Worm (Caenorhabditis elegans): Measurements from ENCODE around the gene chc-1.

chc-1 gene

ce11 chrIII:10238448-10239154, 35.0 kb downstream of the chc-1 start, which contains the start of gene Y70G10A.3:
TSS of gene Y70G10A.3 (plus strand) at chrIII:10239104.
- TF ChIP-seq blmp-1 (tag; optimal IDR thresholded peaks at IDR 0.05; ENCODE audit: insufficient read depth), result peak; percentile 29
- no peak for TF ChIP-seq ceh-16 (tag; optimal IDR thresholded peaks at IDR 0.05)
- TF ChIP-seq egl-27 (tag; optimal IDR thresholded peaks at IDR 0.05), result no peak
- TF ChIP-seq lin-39 (tag; optimal IDR thresholded peaks at IDR 0.05), result no peak

ce11 chrIII:10240073-10240472, 36.5 kb downstream of the chc-1 start:
- TF ChIP-seq nhr-21 (tag; optimal IDR thresholded peaks at IDR 0.05), result no peak
- no peak for TF ChIP-seq dmd-4 (tag; optimal IDR thresholded peaks at IDR 0.05)
- TF ChIP-seq sem-4 (tag; optimal IDR thresholded peaks at IDR 0.05), result no peak
- TF ChIP-seq lin-39 (tag; optimal IDR thresholded peaks at IDR 0.05), result no peak
- TF ChIP-seq nhr-12 (tag; optimal IDR thresholded peaks at IDR 0.05), result no peak
- no peak for TF ChIP-seq mbf-1 (tag; optimal IDR thresholded peaks at IDR 0.05)
- no peak for TF ChIP-seq F13H6.1 (tag; optimal IDR thresholded peaks at IDR 0.05)
- no peak for TF ChIP-seq ceh-16 (tag; optimal IDR thresholded peaks at IDR 0.05)
- TF ChIP-seq alr-1 (tag; optimal IDR thresholded peaks at IDR 0.05), result no peak
- no peak for TF ChIP-seq egl-27 (tag; optimal IDR thresholded peaks at IDR 0.05)
- no peak for TF ChIP-seq nhr-237 (tag; optimal IDR thresholded peaks at IDR 0.05)
- no peak for TF ChIP-seq sma-3 (GFP tag; optimal IDR thresholded peaks at IDR 0.05)
- no peak for TF ChIP-seq unc-62 (GFP tag; optimal IDR thresholded peaks at IDR 0.05)
- no peak for TF ChIP-seq nhr-6 (tag; optimal IDR thresholded peaks at IDR 0.05)
- TF ChIP-seq aly-2 (tag; optimal IDR thresholded peaks at IDR 0.05), result no peak
- no peak for TF ChIP-seq nhr-129 (tag; optimal IDR thresholded peaks at IDR 0.05)
- no peak for TF ChIP-seq lsy-2 (tag; optimal IDR thresholded peaks at IDR 0.05)
- TF ChIP-seq nhr-25 (tag; optimal IDR thresholded peaks at IDR 0.05), result no peak
- TF ChIP-seq crh-2 (tag; optimal IDR thresholded peaks at IDR 0.05), result no peak

ce11 chrIII:10241332-10241829, 37.8 kb downstream of the chc-1 start:
- no peak for TF ChIP-seq snpc-4 (tag; optimal IDR thresholded peaks at IDR 0.05)
- TF ChIP-seq nhr-129 (tag; optimal IDR thresholded peaks at IDR 0.05), result peak; percentile 13
- TF ChIP-seq R02D3.7 (tag; optimal IDR thresholded peaks at IDR 0.05), result no peak
- no peak for TF ChIP-seq unc-62 (GFP tag; optimal IDR thresholded peaks at IDR 0.05)
- no peak for TF ChIP-seq nhr-77 (tag; optimal IDR thresholded peaks at IDR 0.05)

- TF ChIP-seq ama-1 (optimal IDR thresholded peaks at IDR 0.05) (no peak), lin-39 (tag; optimal IDR thresholded peaks at IDR 0.05) (no peak), elt-1 (tag; optimal IDR thresholded peaks at IDR 0.05) (no peak), sma-3 (GFP tag; optimal IDR thresholded peaks at IDR 0.05) (no peak), lsy-2 (tag; optimal IDR thresholded peaks at IDR 0.05) (no peak)
Observed at ce11 chrIII:10244013-10244412, 40.4 kb downstream of the chc-1 start.

- no peak for TF ChIP-seq zag-1 (tag; optimal IDR thresholded peaks at IDR 0.05)
- no peak for TF ChIP-seq ZK546.5 (tag; optimal IDR thresholded peaks at IDR 0.05)
- TF ChIP-seq lsy-2 (tag; optimal IDR thresholded peaks at IDR 0.05), result peak in 1 of 2 experiments; percentile 60
- peak; percentile 56 for TF ChIP-seq unc-55 (GFP tag; optimal IDR thresholded peaks at IDR 0.05)
- TF ChIP-seq gmeb-1 (tag; optimal IDR thresholded peaks at IDR 0.05), result peak; percentile 86
- peak; percentile 15 for TF ChIP-seq nhr-129 (tag; optimal IDR thresholded peaks at IDR 0.05)
- no peak for TF ChIP-seq R02D3.7 (tag; optimal IDR thresholded peaks at IDR 0.05)
- TF ChIP-seq F13H6.1 (tag; optimal IDR thresholded peaks at IDR 0.05), result peak; percentile 5
- TF ChIP-seq nhr-12 (tag; optimal IDR thresholded peaks at IDR 0.05), result no peak
- TF ChIP-seq sma-3 (GFP tag; optimal IDR thresholded peaks at IDR 0.05), result peak; percentile 10
- no peak for TF ChIP-seq ceh-82 (tag; optimal IDR thresholded peaks at IDR 0.05)
- no peak for TF ChIP-seq fos-1 (tag; optimal IDR thresholded peaks at IDR 0.05)
- no peak for TF ChIP-seq snpc-4 (tag; optimal IDR thresholded peaks at IDR 0.05)
- TF ChIP-seq mab-5 (tag; optimal IDR thresholded peaks at IDR 0.05), result no peak
- TF ChIP-seq dmd-4 (tag; optimal IDR thresholded peaks at IDR 0.05), result no peak
- TF ChIP-seq lin-13 (GFP tag; optimal IDR thresholded peaks at IDR 0.05), result peak; percentile 16
- peak; percentile 37 for TF ChIP-seq crh-2 (tag; optimal IDR thresholded peaks at IDR 0.05)
- peak; percentile 38 for TF ChIP-seq C34F6.9 (tag; optimal IDR thresholded peaks at IDR 0.05)
- TF ChIP-seq elt-1 (tag; optimal IDR thresholded peaks at IDR 0.05), result no peak
- no peak for TF ChIP-seq ceh-16 (tag; optimal IDR thresholded peaks at IDR 0.05)
- TF ChIP-seq nhr-237 (tag; optimal IDR thresholded peaks at IDR 0.05), result no peak
- TF ChIP-seq blmp-1 (tag; optimal IDR thresholded peaks at IDR 0.05; ENCODE audit: insufficient read depth), result no peak
- TF ChIP-seq elt-3 (tag; optimal IDR thresholded peaks at IDR 0.05), result no peak
- TF ChIP-seq alr-1 (tag; optimal IDR thresholded peaks at IDR 0.05), result no peak
- TF ChIP-seq mdl-1 (tag; optimal IDR thresholded peaks at IDR 0.05), result no peak
- TF ChIP-seq nhr-77 (tag; optimal IDR thresholded peaks at IDR 0.05), result no peak
Observed at ce11 chrIII:10248441-10249137, 45.0 kb downstream of the chc-1 start, which contains the start of the genes div-1 and cor-1. TSS of gene div-1 (minus strand) at chrIII:10248559. TSS of gene cor-1 (plus strand) at chrIII:10249111.
